Worm (Caenorhabditis elegans) whole organism, early embryonic: Measurements from ENCODE around the gene aip-1.

Source experiments
- ama-1 ChIP-seq: fragments of 150-350 bp; optimal IDR thresholded peaks from 2 replicates; lab custom pipeline; 2014
- flt-1 ChIP-seq: fragments of 200-800 bp; sonication (Bioruptor generic); IDR thresholded peaks from 2 replicates; pipeline ENCODE4 v1.3.6; 2022; ENCODE audit warnings: missing genetic modification characterization, missing compliant biosample characterization
- hmbx-1 ChIP-seq: sonication (generic microtip); optimal IDR thresholded peaks from 2 replicates; lab custom pipeline; 2016; ENCODE audit warnings: mild to moderate bottlenecking, missing genetic modification characterization, missing compliant biosample characterization
- hmg-4 ChIP-seq: fragments of 200-800 bp; sonication (Bioruptor generic); optimal IDR thresholded peaks from 2 replicates; lab custom pipeline; 2018; ENCODE audit warnings: mild to moderate bottlenecking, missing genetic modification characterization, missing compliant biosample characterization
- hnd-1 ChIP-seq: sonication (generic microtip); optimal IDR thresholded peaks from 2 replicates; lab custom pipeline; 2016; ENCODE audit warnings: missing genetic modification characterization, missing compliant biosample characterization
- pes-1 ChIP-seq: fragments of 200-800 bp; sonication (Bioruptor generic); IDR thresholded peaks from 2 replicates; pipeline ENCODE4 v1.3.6; 2022; ENCODE audit warnings: missing genetic modification reagents, missing genetic modification characterization, missing compliant biosample characterization

- TF ChIP-seq hmg-4 (GFP tag; lab: Kevin White, UChicago): no peak
- TF ChIP-seq pes-1 (GFP tag; lab: Robert Waterston, UW): no peak
- no peak for TF ChIP-seq flt-1
- no peak for TF ChIP-seq ama-1
- TF ChIP-seq hnd-1 (tag; lab: Kevin White, UChicago): no peak
- TF ChIP-seq hmbx-1 (tag; lab: Kevin White, UChicago): no peak
These were observed 31.3 kb upstream of the aip-1 start, which contains the start of gene eol-1 for ce11 chrV:13980807-13981206.
